Fruit fly (Drosophila melanogaster): ENCODE measurements around the gene ems.

Gene ems

dm6 chr3R:13921806-13922515 lies 20.3 kb downstream of the ems start (continued):
- TF ChIP-seq lola (GFP tag; optimal IDR thresholded peaks at IDR 0.05) (peak in 1 of 3 experiments; percentile 19), sqz (GFP tag; optimal IDR thresholded peaks at IDR 0.05) (no peak), sim (GFP tag; IDR thresholded peaks at IDR 0.05) (peak; percentile 55; the same call in 1 of the 2 replicates), ttk (GFP tag; IDR thresholded peaks at IDR 0.05) (peak; percentile 47), Asciz (GFP tag; optimal IDR thresholded peaks at IDR 0.05) (peak; percentile 34), bigmax (GFP tag; optimal IDR thresholded peaks at IDR 0.05) (no peak), chm (GFP tag; IDR thresholded peaks at IDR 0.05) (peak; percentile 56; the same call in 1 of the 2 replicates), CG6791 (GFP tag; IDR thresholded peaks at IDR 0.05; ENCODE audit: partially characterized antibody) (peak; percentile 59; the same call in 2 of the 3 replicates), Usf (GFP tag; optimal IDR thresholded peaks at IDR 0.05) (no peak), Sry-δ (GFP tag; optimal IDR thresholded peaks at IDR 0.05) (peak; percentile 53), fd96Cb (tag; optimal IDR thresholded peaks at IDR 0.05) (peak; percentile 44), pita (GFP tag; optimal IDR thresholded peaks at IDR 0.05) (no peak), hkb (optimal IDR thresholded peaks at IDR 0.05) (no peak), hkb (GFP tag; IDR thresholded peaks at IDR 0.05) (peak; percentile 54), ara (GFP tag; IDR thresholded peaks at IDR 0.05) (peak; percentile 74; the same call in 1 of the 2 replicates), CG14441 (GFP tag; IDR thresholded peaks at IDR 0.05) (0 out of 2 replicates have a peak, but pooled peaks have one; percentile 17), nerfin-1 (tag; optimal IDR thresholded peaks at IDR 0.05) (peak; percentile 38), CG32772 (GFP tag; IDR thresholded peaks at IDR 0.05) (peak; percentile 45; the same call in 1 of the 2 replicates), CG18599 (GFP tag; optimal IDR thresholded peaks at IDR 0.05) (peak; percentile 30), HLH4C (GFP tag; IDR thresholded peaks at IDR 0.05; ENCODE audit: partially characterized antibody) (0 out of 3 replicates have a peak, but pooled peaks have one; percentile 22), sisA (GFP tag; IDR thresholded peaks at IDR 0.05) (peak; percentile 47; the same call in 1 of the 2 replicates), CG8359 (GFP tag; optimal IDR thresholded peaks at IDR 0.05; ENCODE audit: borderline replicate concordance) (no peak), HLH3B (GFP tag; IDR thresholded peaks at IDR 0.05) (peak; percentile 60), CG11504 (tag; optimal IDR thresholded peaks at IDR 0.05) (peak; percentile 68), sna (GFP tag; IDR thresholded peaks at IDR 0.05; ENCODE audit: partially characterized antibody) (peak; percentile 33; the same call in 1 of the 2 replicates), CG2712 (tag; optimal IDR thresholded peaks at IDR 0.05) (peak; percentile 59), CG6254 (GFP tag; optimal IDR thresholded peaks at IDR 0.05) (peak; percentile 32), shn (GFP tag; optimal IDR thresholded peaks at IDR 0.05) (no peak), dysf (GFP tag; IDR thresholded peaks at IDR 0.05) (peak; percentile 59), pum (GFP tag; optimal IDR thresholded peaks at IDR 0.05) (no peak), ase (GFP tag; IDR thresholded peaks at IDR 0.05) (0 out of 3 replicates have a peak, but pooled peaks have one; percentile 52), CG8924 (tag; optimal IDR thresholded peaks at IDR 0.05) (peak; percentile 26), CG6765 (GFP tag; optimal IDR thresholded peaks at IDR 0.05) (no peak), bbx (GFP tag; IDR thresholded peaks at IDR 0.05; ENCODE audit: partially characterized antibody) (0 out of 2 replicates have a peak, but pooled peaks have one; percentile 28), vnd (GFP tag; IDR thresholded peaks at IDR 0.05; ENCODE audit: partially characterized antibody) (0 out of 3 replicates have a peak, but pooled peaks have one; percentile 46), bsh (GFP tag; optimal IDR thresholded peaks at IDR 0.05) (peak; percentile 40 to 50), CG33557 (GFP tag; optimal IDR thresholded peaks at IDR 0.05) (peak; percentile 3), lab (GFP tag; optimal IDR thresholded peaks at IDR 0.05) (peak; percentile 47), Max (GFP tag; optimal IDR thresholded peaks at IDR 0.05) (no peak), Xbp1 (GFP tag; optimal IDR thresholded peaks at IDR 0.05) (no peak), CG15601 (tag; optimal IDR thresholded peaks at IDR 0.05) (peak; percentile 7), CG14860 (GFP tag; IDR thresholded peaks at IDR 0.05; ENCODE audit: partially characterized antibody) (peak; percentile 45; the same call in 1 of the 3 replicates), Scr (GFP tag; IDR thresholded peaks at IDR 0.05; ENCODE audit: partially characterized antibody) (peak; percentile 59), ci (GFP tag; IDR thresholded peaks at IDR 0.05) (peak; percentile 83), CG1529 (GFP tag; optimal IDR thresholded peaks at IDR 0.05) (no peak), Gsc (GFP tag; IDR thresholded peaks at IDR 0.05) (peak; percentile 37; the same call in 1 of the 2 replicates), ssp (GFP tag; IDR thresholded peaks at IDR 0.05) (0 out of 2 replicates have a peak, but pooled peaks have one; percentile 14)

Data from whole organism, embryonic.